Worm (Caenorhabditis elegans) whole organism, early embryonic: ENCODE measurements around the gene ZK1240.8.

Source experiments
- aly-1 ChIP-seq: sonication (generic microtip); optimal IDR thresholded peaks from 2 replicates; lab custom pipeline; 2016; ENCODE audit warnings: missing genetic modification characterization, missing compliant biosample characterization
- scrt-1 ChIP-seq: fragments of 200-800 bp; sonication (Bioruptor generic); IDR thresholded peaks from 2 replicates; pipeline ENCODE4 v1.3.6; 2022; ENCODE audit warnings: missing genetic modification characterization, missing compliant biosample characterization
- tbx-11 ChIP-seq: fragments of 200-800 bp; sonication (Bioruptor generic); IDR thresholded peaks from 2 replicates; pipeline ENCODE4 v1.3.6; 2022; ENCODE audit warnings: missing genetic modification characterization, missing compliant biosample characterization
- tbx-37 ChIP-seq: fragments of 200-800 bp; sonication (Bioruptor generic); conservative IDR thresholded peaks from 2 replicates; pipeline ENCODE4 v1.3.6; 2022; ENCODE audit warnings: missing genetic modification reagents, missing genetic modification characterization, missing compliant biosample characterization

The ZK1240.8 gene

ce11 chrII:2277418-2277817 is 51.4 kb downstream of the ZK1240.8 start, which contains the start of gene K09F6.15:
Gene K09F6.15, minus strand, starts transcription at chrII:2277518.
- TF ChIP-seq tbx-37 (GFP tag; lab: Robert Waterston, UW) (no peak), scrt-1 (GFP tag; lab: Robert Waterston, UW) (no peak), aly-1 (tag; lab: Kevin White, UChicago) (no peak), tbx-11 (GFP tag; lab: Robert Waterston, UW) (no peak)
